Fruit fly (Drosophila melanogaster) whole organism, embryonic: Measurements from ENCODE around the gene MESR6.

ENCODE experiments used
- C15 ChIP-seq: fragments of 200-800 bp; sonication (Bioruptor generic); IDR thresholded peaks from 3 replicates; pipeline ENCODE4 v1.3.6; 2022; ENCODE audit warnings: missing biosample characterization, missing genetic modification characterization
- CG10431 ChIP-seq: fragments of 200-800 bp; sonication (Bioruptor generic); optimal IDR thresholded peaks from 3 replicates; lab custom pipeline; 2018; ENCODE audit warnings: missing biosample characterization, mild to moderate bottlenecking, missing genetic modification characterization
- CG10959 ChIP-seq: fragments of 200-800 bp; sonication (Bioruptor generic); IDR thresholded peaks from 2 replicates; pipeline ENCODE4 v1.3.6; 2022; ENCODE audit warnings: missing biosample characterization, missing genetic modification characterization
- CG11398 ChIP-seq: fragments of 200-800 bp; sonication (Bioruptor generic); optimal IDR thresholded peaks from 2 replicates; lab custom pipeline; 2016; ENCODE audit warnings: missing biosample characterization, missing genetic modification characterization
- CG11560 ChIP-seq: fragments of 200-800 bp; sonication (Bioruptor generic); IDR thresholded peaks from 3 replicates; pipeline ENCODE4 v1.3.6; 2022; ENCODE audit warnings: missing biosample characterization, missing genetic modification characterization
- CG12219 ChIP-seq: fragments of 200-800 bp; sonication (Bioruptor generic); optimal IDR thresholded peaks from 3 replicates; lab custom pipeline; 2018; ENCODE audit warnings: missing biosample characterization, mild to moderate bottlenecking, missing genetic modification characterization
- CG12942 ChIP-seq: fragments of 200-800 bp; sonication (Bioruptor generic); optimal IDR thresholded peaks from 3 replicates; lab custom pipeline; 2016; ENCODE audit warnings: missing biosample characterization, missing genetic modification characterization
- CG13424 ChIP-seq: fragments of 200-800 bp; sonication (Bioruptor generic); optimal IDR thresholded peaks from 2 replicates; lab custom pipeline; 2019; ENCODE audit warnings: missing biosample characterization, mild to moderate bottlenecking, missing genetic modification characterization, moderate library complexity
- CG14014 ChIP-seq: fragments of 200-800 bp; sonication (Bioruptor generic); IDR thresholded peaks from 2 replicates; pipeline ENCODE4 v1.3.6; 2022; ENCODE audit warnings: missing biosample characterization, missing genetic modification characterization
- CG14050 ChIP-seq: fragments of 200-800 bp; sonication (Bioruptor generic); IDR thresholded peaks from 3 replicates; pipeline ENCODE4 v1.3.6; 2022; ENCODE audit warnings: missing biosample characterization, missing genetic modification characterization
- CG14965 ChIP-seq: fragments of 200-800 bp; sonication (Bioruptor generic); optimal IDR thresholded peaks from 2 replicates; lab custom pipeline; 2016; ENCODE audit warnings: missing biosample characterization, missing genetic modification characterization, borderline replicate concordance
- CG15479 ChIP-seq: fragments of 200-800 bp; sonication (Bioruptor generic); optimal IDR thresholded peaks from 3 replicates; lab custom pipeline; 2019; ENCODE audit warnings: missing biosample characterization, mild to moderate bottlenecking, missing genetic modification characterization, moderate library complexity
- CG17328 ChIP-seq: fragments of 200-800 bp; sonication (Bioruptor generic); IDR thresholded peaks from 2 replicates; pipeline ENCODE4 v1.3.6; 2022; ENCODE audit warnings: missing biosample characterization, missing genetic modification characterization
- CG17829 ChIP-seq: fragments of 200-800 bp; optimal IDR thresholded peaks from 2 replicates; lab custom pipeline; 2019; ENCODE audit warnings: missing biosample characterization, mild to moderate bottlenecking, missing genetic modification characterization, moderate library complexity
- CG2199 ChIP-seq: fragments of 200-800 bp; sonication (Bioruptor generic); IDR thresholded peaks from 3 replicates; pipeline ENCODE4 v1.3.6; 2022; ENCODE audit warnings: missing biosample characterization, missing genetic modification characterization
- CG34376 ChIP-seq: fragments of 200-800 bp; sonication (Bioruptor generic); optimal IDR thresholded peaks from 2 replicates; lab custom pipeline; 2018; ENCODE audit warnings: missing biosample characterization, mild to moderate bottlenecking, missing genetic modification characterization
- CG3838 ChIP-seq: fragments of 200-800 bp; sonication (Bioruptor generic); optimal IDR thresholded peaks from 3 replicates; lab custom pipeline; 2016; ENCODE audit warnings: missing biosample characterization, missing genetic modification characterization
- CG4730 ChIP-seq: fragments of 200-800 bp; sonication (Bioruptor generic); IDR thresholded peaks from 2 replicates; pipeline ENCODE4 v1.3.6; 2022; ENCODE audit warnings: missing biosample characterization, missing genetic modification characterization
- CG8089 ChIP-seq: fragments of 200-800 bp; sonication (Bioruptor generic); optimal IDR thresholded peaks from 3 replicates; lab custom pipeline; 2016; ENCODE audit warnings: missing biosample characterization, missing genetic modification characterization
- CG8359 ChIP-seq: fragments of 200-800 bp; sonication (Bioruptor generic); optimal IDR thresholded peaks from 2 replicates; lab custom pipeline; 2017; ENCODE audit warnings: missing biosample characterization, mild to moderate bottlenecking, missing genetic modification characterization, borderline replicate concordance
- CrebB ChIP-seq: fragments of 200-800 bp; sonication (Bioruptor generic); optimal IDR thresholded peaks from 3 replicates; lab custom pipeline; 2018; ENCODE audit warnings: missing biosample characterization, mild to moderate bottlenecking, missing genetic modification characterization
- Dbx ChIP-seq: fragments of 200-800 bp; sonication (Bioruptor generic); IDR thresholded peaks from 3 replicates; pipeline ENCODE4 v1.3.6; 2022; ENCODE audit warnings: missing biosample characterization, missing genetic modification characterization
- Deaf1 ChIP-seq: fragments of 200-800 bp; optimal IDR thresholded peaks from 3 replicates; lab custom pipeline; 2019; ENCODE audit warnings: missing biosample characterization, mild to moderate bottlenecking, missing genetic modification characterization, moderate library complexity
- Doc2 ChIP-seq: fragments of 200-800 bp; sonication (Bioruptor generic); IDR thresholded peaks from 2 replicates; pipeline ENCODE4 v1.3.6; 2022; ENCODE audit warnings: missing biosample characterization, missing genetic modification characterization
- Hr51 ChIP-seq, 2 experiments: fragments of 200-800 bp; sonication (Bioruptor generic); optimal IDR thresholded peaks; 2 replicates in 1 of 2; 3 replicates in 1 of 2; lab custom pipeline; 2016 to 2018; ENCODE audit warnings: missing biosample characterization in 2 of 2, missing genetic modification characterization in 2 of 2, mild to moderate bottlenecking in 1 of 2, moderate library complexity in 1 of 2
- Hsf ChIP-seq: fragments of 200-800 bp; sonication (Bioruptor generic); optimal IDR thresholded peaks from 3 replicates; lab custom pipeline; 2016; ENCODE audit warnings: missing biosample characterization, missing genetic modification characterization
- Lim3 ChIP-seq: fragments of 200-800 bp; sonication (Bioruptor generic); IDR thresholded peaks from 2 replicates; pipeline ENCODE4 v1.3.6; 2022; ENCODE audit warnings: missing biosample characterization, missing genetic modification characterization
- MBD-R2 ChIP-seq: fragments of 200-800 bp; sonication (Bioruptor generic); IDR thresholded peaks from 2 replicates; pipeline ENCODE4 v1.3.6; 2022; ENCODE audit warnings: missing biosample characterization, missing genetic modification characterization
- Opbp ChIP-seq: fragments of 200-800 bp; sonication (Bioruptor generic); IDR thresholded peaks from 3 replicates; pipeline ENCODE4 v1.3.6; 2022; ENCODE audit warnings: missing biosample characterization, missing genetic modification characterization; ENCODE audit not compliant: partially characterized antibody
- Side ChIP-seq: fragments of 200-800 bp; sonication (Bioruptor generic); optimal IDR thresholded peaks from 2 replicates; lab custom pipeline; 2016; ENCODE audit warnings: missing biosample characterization, missing genetic modification characterization
- Spps ChIP-seq: fragments of 200-800 bp; sonication (Bioruptor generic); optimal IDR thresholded peaks from 2 replicates; lab custom pipeline; 2018; ENCODE audit warnings: missing biosample characterization, mild to moderate bottlenecking, missing genetic modification characterization
- Ssrp ChIP-seq: fragments of 200-800 bp; sonication (Bioruptor generic); optimal IDR thresholded peaks from 2 replicates; lab custom pipeline; 2018; ENCODE audit warnings: missing biosample characterization, mild to moderate bottlenecking, missing genetic modification characterization, moderate library complexity
- Trl ChIP-seq, 3 experiments: fragments of >200 bp in 2 of 3; fragments of 200-800 bp in 1 of 3; sonication (Bioruptor generic) in 1 of 3; optimal IDR thresholded peaks; 2 replicates in 1 of 3; 3 replicates in 2 of 3; lab custom pipeline; 2016 to 2017; ENCODE audit warnings: missing biosample characterization in 1 of 3, missing genetic modification characterization in 1 of 3
- Usf ChIP-seq: fragments of 200-800 bp; sonication (Bioruptor generic); optimal IDR thresholded peaks from 2 replicates; lab custom pipeline; 2017; ENCODE audit warnings: missing genotype, missing biosample characterization, missing genetic modification characterization
- ab ChIP-seq: fragments of 200-800 bp; sonication (Bioruptor generic); optimal IDR thresholded peaks from 2 replicates; lab custom pipeline; 2016; ENCODE audit warnings: missing biosample characterization, missing genetic modification characterization
- ara ChIP-seq: fragments of 200-800 bp; sonication (Bioruptor generic); IDR thresholded peaks from 2 replicates; pipeline ENCODE4 v1.3.6; 2022; ENCODE audit warnings: missing biosample characterization, missing genetic modification characterization
- cg ChIP-seq: fragments of 200-800 bp; sonication (Bioruptor generic); optimal IDR thresholded peaks from 3 replicates; lab custom pipeline; 2019; ENCODE audit warnings: missing biosample characterization, mild to moderate bottlenecking, missing genetic modification characterization, moderate library complexity
- emc ChIP-seq: fragments of 200-800 bp; sonication (Bioruptor generic); optimal IDR thresholded peaks from 2 replicates; lab custom pipeline; 2016; ENCODE audit warnings: missing biosample characterization, missing genetic modification characterization
- ems ChIP-seq: fragments of 200-800 bp; sonication (Bioruptor generic); optimal IDR thresholded peaks from 3 replicates; lab custom pipeline; 2016; ENCODE audit warnings: missing biosample characterization, missing genetic modification characterization
- eyg ChIP-seq: fragments of 200-800 bp; sonication (Bioruptor generic); optimal IDR thresholded peaks from 3 replicates; lab custom pipeline; 2016; ENCODE audit warnings: missing biosample characterization, missing genetic modification characterization
- fd3F ChIP-seq: fragments of 200-800 bp; sonication (Bioruptor generic); optimal IDR thresholded peaks from 2 replicates; lab custom pipeline; 2018; ENCODE audit warnings: missing biosample characterization, mild to moderate bottlenecking, missing genetic modification characterization, moderate library complexity
- lab ChIP-seq: fragments of 200-800 bp; sonication (Bioruptor generic); optimal IDR thresholded peaks from 3 replicates; lab custom pipeline; 2017; ENCODE audit warnings: missing biosample characterization, missing genetic modification characterization, mild to moderate bottlenecking, moderate library complexity, missing genetic modification reagents
- luna ChIP-seq: fragments of 200-800 bp; sonication (Bioruptor generic); optimal IDR thresholded peaks from 2 replicates; lab custom pipeline; 2016; ENCODE audit warnings: missing biosample characterization, missing genetic modification characterization
- nmo ChIP-seq: fragments of 200-800 bp; sonication (Bioruptor generic); optimal IDR thresholded peaks from 2 replicates; lab custom pipeline; 2018; ENCODE audit warnings: missing biosample characterization, mild to moderate bottlenecking, missing genetic modification characterization, moderate library complexity
- org-1 ChIP-seq: fragments of 200-800 bp; sonication (Bioruptor generic); optimal IDR thresholded peaks from 2 replicates; lab custom pipeline; 2017; ENCODE audit warnings: missing biosample characterization, missing genetic modification characterization
- sim ChIP-seq: fragments of 200-800 bp; sonication (Bioruptor generic); IDR thresholded peaks from 2 replicates; pipeline ENCODE4 v1.3.6; 2022; ENCODE audit warnings: missing biosample characterization, missing genetic modification characterization
- sr ChIP-seq: fragments of 200-800 bp; sonication (Bioruptor generic); IDR thresholded peaks from 3 replicates; pipeline ENCODE4 v1.3.6; 2022; ENCODE audit warnings: missing biosample characterization, missing genetic modification characterization
- stwl ChIP-seq: fragments of 200-800 bp; sonication (Bioruptor generic); optimal IDR thresholded peaks from 3 replicates; lab custom pipeline; 2018; ENCODE audit warnings: missing biosample characterization, mild to moderate bottlenecking, missing genetic modification characterization, moderate library complexity
- tx ChIP-seq: fragments of 200-800 bp; sonication (Bioruptor generic); optimal IDR thresholded peaks from 2 replicates; lab custom pipeline; 2016; ENCODE audit warnings: missing biosample characterization, missing genetic modification characterization

MESR6 gene

DNA sequence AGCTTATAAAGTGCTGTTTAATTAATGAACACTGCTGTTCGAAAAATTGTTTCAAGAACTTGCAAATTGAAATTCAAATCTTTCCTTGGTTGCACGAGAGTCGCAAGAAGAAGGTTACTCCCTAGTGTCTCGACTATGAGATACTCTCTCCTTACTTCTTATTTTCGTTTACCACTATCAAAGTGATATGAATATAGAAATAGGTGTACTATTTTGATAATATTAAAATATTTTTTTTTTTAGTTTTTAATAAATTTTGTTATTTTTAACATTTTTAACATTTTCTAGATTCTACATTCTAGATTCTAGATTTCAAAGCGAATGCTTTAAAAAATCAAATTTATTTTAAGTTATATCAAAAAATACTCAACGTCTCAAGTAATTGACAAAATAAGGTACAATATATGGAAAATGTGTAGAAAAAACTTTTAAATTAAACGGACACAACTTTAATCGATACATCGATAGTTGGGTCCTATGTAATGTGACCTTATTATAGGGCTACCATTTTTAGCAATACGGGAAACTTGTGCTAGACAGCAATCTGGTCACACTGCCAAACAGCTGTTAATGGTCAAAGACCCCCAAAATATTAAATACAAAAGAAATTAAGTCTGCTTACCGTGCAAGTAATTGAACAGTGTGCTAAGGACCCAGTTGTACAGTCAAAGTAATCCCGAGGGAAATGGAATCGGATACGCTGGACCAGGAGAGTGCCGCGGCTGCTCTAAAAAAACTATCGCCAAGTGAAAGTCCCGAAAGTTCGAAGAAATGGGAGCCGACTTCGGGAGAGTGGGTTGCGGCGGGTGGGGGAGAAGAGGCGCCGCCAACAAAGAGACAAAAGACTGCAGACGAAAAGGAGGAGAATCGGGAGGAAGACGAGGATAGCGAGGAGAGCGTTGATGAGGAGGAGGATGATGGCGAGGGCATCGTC lies at the start of gene MESR6 (continued):
- TF ChIP-seq Lim3 (GFP tag; lab: Robert Waterston, UW): no peak
- peak; percentile 11 for TF ChIP-seq Ssrp (tag; lab: Kevin White, UChicago)
- TF ChIP-seq ab: no peak
- TF ChIP-seq CG11398: no peak
- no peak for TF ChIP-seq CG10431 (GFP tag; lab: Kevin White, UChicago)
- no peak for TF ChIP-seq CG8359 (GFP tag; lab: Kevin White, UChicago)
- no peak for TF ChIP-seq sim (GFP tag; lab: Robert Waterston, UW)
- TF ChIP-seq Doc2 (GFP tag; lab: Robert Waterston, UW): no peak
- no peak for TF ChIP-seq Trl (optimal IDR thresholded peaks at IDR 0.05; lab: Kevin White, UChicago)
- no peak for TF ChIP-seq Trl (GFP tag; optimal IDR thresholded peaks at IDR 0.05; lab: Kevin White, UChicago)
- TF ChIP-seq CG12219 (GFP tag; lab: Kevin White, UChicago): no peak
- TF ChIP-seq Deaf1: peak; percentile 20
- TF ChIP-seq Opbp (GFP tag; lab: Robert Waterston, UW): peak; percentile 85
- TF ChIP-seq tx (GFP tag; lab: Kevin White, UChicago): no peak
- no peak for TF ChIP-seq CG13424 (tag; lab: Kevin White, UChicago)
- no peak for TF ChIP-seq CG14965 (GFP tag; lab: Kevin White, UChicago)
- no peak for TF ChIP-seq Hsf (GFP tag; lab: Kevin White, UChicago)
- no peak for TF ChIP-seq emc
- no peak for TF ChIP-seq Dbx (GFP tag; lab: Robert Waterston, UW)
- no peak for TF ChIP-seq CG15479 (GFP tag; lab: Kevin White, UChicago)
- TF ChIP-seq MBD-R2 (GFP tag; lab: Robert Waterston, UW): peak; percentile 93
- no peak for TF ChIP-seq Usf
- no peak for TF ChIP-seq Spps (tag; lab: Kevin White, UChicago)
- peak; percentile 17; the same call in 1 of the 3 replicates for TF ChIP-seq CG14050 (GFP tag; lab: Robert Waterston, UW)
- TF ChIP-seq CG17829: peak; percentile 22
- no peak for TF ChIP-seq CG12942 (GFP tag; lab: Kevin White, UChicago)
- no peak for TF ChIP-seq CG34376 (GFP tag; lab: Kevin White, UChicago)
- peak; percentile 56 for TF ChIP-seq nmo (GFP tag; lab: Kevin White, UChicago)
- peak; percentile 3 for TF ChIP-seq luna (GFP tag; lab: Kevin White, UChicago)
- TF ChIP-seq C15 (GFP tag; lab: Robert Waterston, UW): no peak
- no peak for TF ChIP-seq CG8089
- TF ChIP-seq eyg (GFP tag; lab: Kevin White, UChicago): no peak
- TF ChIP-seq CG17328 (GFP tag; lab: Robert Waterston, UW): peak; percentile 9; the same call in 1 of the 2 replicates
- TF ChIP-seq CrebB: no peak
- TF ChIP-seq Hr51 (GFP tag; optimal IDR thresholded peaks at IDR 0.05; lab: Kevin White, UChicago): peak in 1 of 2 experiments; percentile 61
- TF ChIP-seq CG14014 (GFP tag; lab: Robert Waterston, UW): no peak
- TF ChIP-seq CG3838 (GFP tag; lab: Kevin White, UChicago): no peak
- TF ChIP-seq ems (GFP tag; lab: Kevin White, UChicago): no peak
- TF ChIP-seq org-1 (GFP tag; lab: Kevin White, UChicago): no peak
- TF ChIP-seq CG2199 (GFP tag; lab: Robert Waterston, UW): no peak
- no peak for TF ChIP-seq cg (GFP tag; lab: Kevin White, UChicago)
- no peak for TF ChIP-seq CG11560 (tag; lab: Robert Waterston, UW)
- TF ChIP-seq CG10959 (GFP tag; lab: Robert Waterston, UW): no peak
- peak; percentile 21 for TF ChIP-seq Side
- peak; percentile 35 for TF ChIP-seq lab (GFP tag; lab: Kevin White, UChicago)
- peak; percentile 95 for TF ChIP-seq stwl (tag; lab: Kevin White, UChicago)
- 0 out of 2 replicates have a peak, but pooled peaks have one; percentile 9 for TF ChIP-seq CG4730 (GFP tag; lab: Robert Waterston, UW)
- TF ChIP-seq ara (GFP tag; lab: Robert Waterston, UW): no peak
- no peak for TF ChIP-seq sr
- TF ChIP-seq fd3F (GFP tag; lab: Kevin White, UChicago): peak; percentile 23
